Fruit fly (Drosophila melanogaster) whole organism, embryonic: Measurements from ENCODE around the gene Plzf.

Experiments
- Adf1 ChIP-seq: fragments of 200-800 bp; sonication (Bioruptor generic); IDR thresholded peaks from 2 replicates; pipeline ENCODE4 v1.3.6; 2022; ENCODE audit warnings: missing biosample characterization, missing genetic modification characterization
- CG11696 ChIP-seq: fragments of 200-800 bp; sonication (Bioruptor generic); IDR thresholded peaks from 2 replicates; pipeline ENCODE4 v1.3.6; 2022; ENCODE audit warnings: missing biosample characterization, missing genetic modification characterization
- CG1529 ChIP-seq: fragments of 200-800 bp; sonication (Bioruptor generic); optimal IDR thresholded peaks from 3 replicates; lab custom pipeline; 2018; ENCODE audit warnings: missing biosample characterization, missing genetic modification characterization
- CG17385 ChIP-seq: fragments of 200-800 bp; sonication (Bioruptor generic); optimal IDR thresholded peaks from 3 replicates; lab custom pipeline; 2018; ENCODE audit warnings: missing biosample characterization, mild to moderate bottlenecking, missing genetic modification characterization
- CG17912 ChIP-seq: fragments of 200-800 bp; sonication (Bioruptor generic); optimal IDR thresholded peaks from 2 replicates; lab custom pipeline; 2018; ENCODE audit warnings: missing biosample characterization, mild to moderate bottlenecking, missing genetic modification characterization
- CG18476 ChIP-seq: fragments of 200-800 bp; sonication (Bioruptor generic); optimal IDR thresholded peaks from 2 replicates; lab custom pipeline; 2016; ENCODE audit warnings: missing biosample characterization, mild to moderate bottlenecking, missing genetic modification characterization
- CG3065 ChIP-seq: fragments of 200-800 bp; sonication (Bioruptor generic); optimal IDR thresholded peaks from 2 replicates; lab custom pipeline; 2016; ENCODE audit warnings: missing biosample characterization, missing genetic modification characterization
- CG3163 ChIP-seq: fragments of 200-800 bp; sonication (Bioruptor generic); optimal IDR thresholded peaks from 3 replicates; lab custom pipeline; 2016; ENCODE audit warnings: missing biosample characterization, missing genetic modification characterization
- CG32532 ChIP-seq: fragments of 200-800 bp; sonication (Bioruptor generic); IDR thresholded peaks from 2 replicates; pipeline ENCODE4 v1.3.6; 2022; ENCODE audit warnings: missing biosample characterization, missing genetic modification characterization
- CG33557 ChIP-seq: fragments of 200-800 bp; sonication (Bioruptor generic); optimal IDR thresholded peaks from 2 replicates; lab custom pipeline; 2019; ENCODE audit warnings: missing biosample characterization, mild to moderate bottlenecking, missing genetic modification characterization, moderate library complexity
- CG5180 ChIP-seq: fragments of 200-800 bp; sonication (Bioruptor generic); optimal IDR thresholded peaks from 3 replicates; lab custom pipeline; 2017; ENCODE audit warnings: missing biosample characterization, missing genetic modification characterization, mild to moderate bottlenecking, moderate library complexity, missing genetic modification reagents
- CG6272 ChIP-seq: fragments of 200-800 bp; sonication (Bioruptor generic); IDR thresholded peaks from 2 replicates; pipeline ENCODE4 v1.3.6; 2022; ENCODE audit warnings: missing biosample characterization, missing genetic modification characterization
- CoRest ChIP-seq: fragments of 200-800 bp; sonication (Bioruptor generic); optimal IDR thresholded peaks from 3 replicates; lab custom pipeline; 2018; ENCODE audit warnings: missing biosample characterization, mild to moderate bottlenecking, missing genetic modification characterization, moderate library complexity
- D ChIP-seq, 2 experiments: fragments of 200-800 bp in 1 of 2; fragments of >200 bp in 1 of 2; sonication (Bioruptor generic) in 1 of 2; optimal IDR thresholded peaks; 2 replicates in 1 of 2; 3 replicates in 1 of 2; lab custom pipeline; 2017; ENCODE audit warnings: mild to moderate bottlenecking in 1 of 2, missing biosample characterization in 1 of 2, missing genetic modification characterization in 1 of 2, missing genetic modification reagents in 1 of 2
- Deaf1 ChIP-seq: fragments of 200-800 bp; optimal IDR thresholded peaks from 3 replicates; lab custom pipeline; 2019; ENCODE audit warnings: missing biosample characterization, mild to moderate bottlenecking, missing genetic modification characterization, moderate library complexity
- Doc2 ChIP-seq: fragments of 200-800 bp; sonication (Bioruptor generic); IDR thresholded peaks from 2 replicates; pipeline ENCODE4 v1.3.6; 2022; ENCODE audit warnings: missing biosample characterization, missing genetic modification characterization
- Fer1 ChIP-seq: fragments of 200-800 bp; sonication (Bioruptor generic); optimal IDR thresholded peaks from 2 replicates; lab custom pipeline; 2017; ENCODE audit warnings: missing biosample characterization, mild to moderate bottlenecking, missing genetic modification characterization
- H2.0 ChIP-seq: fragments of 200-800 bp; sonication (Bioruptor generic); IDR thresholded peaks from 2 replicates; pipeline ENCODE4 v1.3.6; 2022; ENCODE audit warnings: missing biosample characterization, missing genetic modification characterization
- HLHmδ ChIP-seq: fragments of 200-800 bp; sonication (Bioruptor generic); optimal IDR thresholded peaks from 2 replicates; lab custom pipeline; 2018; ENCODE audit warnings: missing biosample characterization, mild to moderate bottlenecking, missing genetic modification characterization, moderate library complexity
- Hey ChIP-seq: fragments of 200-800 bp; sonication (Bioruptor generic); optimal IDR thresholded peaks from 3 replicates; lab custom pipeline; 2018; ENCODE audit warnings: missing biosample characterization, mild to moderate bottlenecking, missing genetic modification characterization
- Hr39 ChIP-seq: fragments of >200 bp; optimal IDR thresholded peaks from 2 replicates; lab custom pipeline; 2017
- Kr ChIP-seq: fragments of 200-800 bp; sonication (Bioruptor generic); optimal IDR thresholded peaks from 2 replicates; lab custom pipeline; 2017; ENCODE audit warnings: missing biosample characterization, mild to moderate bottlenecking, missing genetic modification characterization
- Lhr ChIP-seq: fragments of 200-800 bp; sonication (Bioruptor generic); optimal IDR thresholded peaks from 3 replicates; lab custom pipeline; 2017; ENCODE audit warnings: mild to moderate bottlenecking, missing biosample characterization, missing genetic modification reagents, missing genetic modification characterization
- Lpt ChIP-seq: fragments of >200 bp; optimal IDR thresholded peaks from 2 replicates; lab custom pipeline; 2018; ENCODE audit warnings: missing biosample characterization, missing genetic modification characterization
- Six4 ChIP-seq: fragments of 200-800 bp; sonication (Bioruptor generic); optimal IDR thresholded peaks from 2 replicates; lab custom pipeline; 2016; ENCODE audit warnings: missing biosample characterization, missing genetic modification characterization
- bsh ChIP-seq, 2 experiments: fragments of 200-800 bp; sonication (Bioruptor generic); optimal IDR thresholded peaks; 2 replicates each; lab custom pipeline; 2017 to 2018; ENCODE audit warnings: mild to moderate bottlenecking in 2 of 2, missing biosample characterization in 2 of 2, missing genetic modification characterization in 2 of 2, moderate library complexity in 1 of 2
- cg ChIP-seq: fragments of 200-800 bp; sonication (Bioruptor generic); optimal IDR thresholded peaks from 3 replicates; lab custom pipeline; 2019; ENCODE audit warnings: missing biosample characterization, mild to moderate bottlenecking, missing genetic modification characterization, moderate library complexity
- croc ChIP-seq: fragments of 200-800 bp; sonication (Bioruptor generic); conservative IDR thresholded peaks from 3 replicates; pipeline ENCODE4 v1.3.6; 2022; ENCODE audit warnings: missing biosample characterization, missing genetic modification characterization
- crol ChIP-seq: fragments of 200-800 bp; sonication (Bioruptor generic); IDR thresholded peaks from 2 replicates; pipeline ENCODE4 v1.3.6; 2022; ENCODE audit warnings: missing biosample characterization, missing genetic modification characterization
- eve ChIP-seq, 2 experiments: fragments of >200 bp; optimal IDR thresholded peaks; 2 replicates each; lab custom pipeline; 2017; ENCODE audit warnings: missing biosample characterization in 2 of 2, missing genetic modification characterization in 2 of 2
- grn ChIP-seq: fragments of 200-800 bp; sonication (Bioruptor generic); optimal IDR thresholded peaks from 3 replicates; lab custom pipeline; 2017; ENCODE audit warnings: missing biosample characterization, missing genetic modification characterization
- gro ChIP-seq: fragments of 200-800 bp; sonication (Bioruptor generic); optimal IDR thresholded peaks from 2 replicates; lab custom pipeline; 2016; ENCODE audit warnings: missing biosample characterization, missing genetic modification characterization
- gsb ChIP-seq: fragments of 200-800 bp; sonication (Bioruptor generic); IDR thresholded peaks from 2 replicates; pipeline ENCODE4 v1.3.6; 2022; ENCODE audit warnings: missing biosample characterization, missing genetic modification characterization
- inv ChIP-seq: fragments of 200-800 bp; sonication (Bioruptor generic); IDR thresholded peaks from 2 replicates; pipeline ENCODE4 v1.3.6; 2022; ENCODE audit warnings: missing biosample characterization, missing genetic modification characterization; ENCODE audit not compliant: partially characterized antibody
- jumu ChIP-seq: fragments of 200-800 bp; sonication (Bioruptor generic); optimal IDR thresholded peaks from 3 replicates; lab custom pipeline; 2016; ENCODE audit warnings: missing biosample characterization, missing genetic modification characterization
- nerfin-1 ChIP-seq: fragments of 200-800 bp; sonication (Bioruptor generic); optimal IDR thresholded peaks from 3 replicates; lab custom pipeline; 2019; ENCODE audit warnings: missing biosample characterization, mild to moderate bottlenecking, missing genetic modification characterization, moderate library complexity
- odd ChIP-seq: fragments of 200-800 bp; sonication (Bioruptor generic); optimal IDR thresholded peaks from 2 replicates; lab custom pipeline; 2017; ENCODE audit warnings: missing biosample characterization, mild to moderate bottlenecking, missing genetic modification characterization
- onecut ChIP-seq: fragments of 200-800 bp; sonication (Bioruptor generic); IDR thresholded peaks from 2 replicates; pipeline ENCODE4 v1.3.6; 2022; ENCODE audit warnings: missing biosample characterization, missing genetic modification characterization
- peb ChIP-seq: fragments of 200-800 bp; sonication (Bioruptor generic); IDR thresholded peaks from 2 replicates; pipeline ENCODE4 v1.3.6; 2022; ENCODE audit warnings: missing biosample characterization, missing genetic modification characterization
- pho ChIP-seq: fragments of 200-800 bp; sonication (Bioruptor generic); optimal IDR thresholded peaks from 2 replicates; lab custom pipeline; 2016; ENCODE audit warnings: missing biosample characterization, missing genetic modification characterization
- phol ChIP-seq: fragments of 200-800 bp; sonication (Bioruptor generic); optimal IDR thresholded peaks from 3 replicates; lab custom pipeline; 2018; ENCODE audit warnings: missing biosample characterization, mild to moderate bottlenecking, missing genetic modification characterization, moderate library complexity
- salm ChIP-seq: fragments of 200-800 bp; sonication (Bioruptor generic); optimal IDR thresholded peaks from 2 replicates; lab custom pipeline; 2018; ENCODE audit warnings: missing biosample characterization, mild to moderate bottlenecking, missing genetic modification characterization
- sima ChIP-seq: fragments of 200-800 bp; sonication (Bioruptor generic); optimal IDR thresholded peaks from 2 replicates; lab custom pipeline; 2016; ENCODE audit warnings: missing biosample characterization, missing genetic modification characterization
- sqz ChIP-seq: fragments of 200-800 bp; sonication (Bioruptor generic); optimal IDR thresholded peaks from 3 replicates; lab custom pipeline; 2018; ENCODE audit warnings: missing biosample characterization, mild to moderate bottlenecking, missing genetic modification characterization
- wek ChIP-seq: fragments of 200-800 bp; sonication (Bioruptor generic); optimal IDR thresholded peaks from 3 replicates; lab custom pipeline; 2018; ENCODE audit warnings: missing biosample characterization, mild to moderate bottlenecking, missing genetic modification characterization, moderate library complexity
- zen ChIP-seq: fragments of 200-800 bp; sonication (Bioruptor generic); optimal IDR thresholded peaks from 3 replicates; lab custom pipeline; 2018; ENCODE audit warnings: missing biosample characterization, mild to moderate bottlenecking, missing genetic modification characterization, moderate library complexity
- zen2 ChIP-seq: fragments of 200-800 bp; sonication (Bioruptor generic); IDR thresholded peaks from 3 replicates; pipeline ENCODE4 v1.3.6; 2022; ENCODE audit warnings: missing biosample characterization, missing genetic modification characterization; ENCODE audit not compliant: partially characterized antibody

Plzf gene

dm6 chr2L:12010877-12011666 lies 37.6 kb downstream of the Plzf start (continued):
- TF ChIP-seq Fer1 (GFP tag; lab: Kevin White, UChicago), result peak; percentile 96
- TF ChIP-seq wek (GFP tag; lab: Kevin White, UChicago), result peak; percentile 69
- peak; percentile 89 for TF ChIP-seq croc (GFP tag; lab: Robert Waterston, UW)
- TF ChIP-seq Lhr (GFP tag; lab: Kevin White, UChicago), result no peak
- TF ChIP-seq HLHmδ, result peak; percentile 61
- TF ChIP-seq crol (GFP tag; lab: Robert Waterston, UW), result no peak
- TF ChIP-seq gsb (GFP tag; lab: Robert Waterston, UW), result no peak
- no peak for TF ChIP-seq Lpt (GFP tag; lab: Kevin White, UChicago)
- TF ChIP-seq zen, result peak; percentile 92
- peak; percentile 42 for TF ChIP-seq nerfin-1
- no peak for TF ChIP-seq cg (GFP tag; lab: Kevin White, UChicago)
- peak; percentile 91 for TF ChIP-seq CG33557 (GFP tag; lab: Kevin White, UChicago)
- TF ChIP-seq inv (GFP tag; lab: Robert Waterston, UW), result no peak
- no peak for TF ChIP-seq zen2 (GFP tag; lab: Robert Waterston, UW)
- peak; percentile 66 for TF ChIP-seq CG3065
- peak; percentile 87 for TF ChIP-seq CG18476 (GFP tag; lab: Kevin White, UChicago)
- TF ChIP-seq CG5180 (GFP tag; lab: Kevin White, UChicago), result peak; percentile 84

dm6 chr2L:12010100-12010876 lies 38.4 kb downstream of the Plzf start:
- TF ChIP-seq D (optimal IDR thresholded peaks at IDR 0.05; lab: Kevin White, UChicago) (peak; percentile 91), D (GFP tag; optimal IDR thresholded peaks at IDR 0.05; lab: Kevin White, UChicago) (peak; percentile 8), grn (GFP tag; lab: Kevin White, UChicago) (peak; percentile 65), bsh (GFP tag; optimal IDR thresholded peaks at IDR 0.05; lab: Kevin White, UChicago) (peak in 1 of 2 experiments; percentile 42), CG17912 (GFP tag; lab: Kevin White, UChicago) (peak; percentile 38), Deaf1 (tag; lab: Kevin White, UChicago) (peak; percentile 79), Hr39 (no peak), CG6272 (GFP tag; lab: Robert Waterston, UW) (no peak), sqz (peak; percentile 50), pho (peak; percentile 39), gro (peak; percentile 53), onecut (peak; percentile 63), Kr (GFP tag; lab: Kevin White, UChicago) (peak; percentile 13), Hey (tag; lab: Kevin White, UChicago) (peak; percentile 34), peb (GFP tag; lab: Robert Waterston, UW) (no peak), phol (tag; lab: Kevin White, UChicago) (no peak), wek (GFP tag; lab: Kevin White, UChicago) (peak; percentile 43), CG3163 (GFP tag; lab: Kevin White, UChicago) (peak; percentile 43), Six4 (GFP tag; lab: Kevin White, UChicago) (no peak), Adf1 (GFP tag; lab: Robert Waterston, UW) (no peak), CG1529 (GFP tag; lab: Kevin White, UChicago) (peak; percentile 23), eve (GFP tag; optimal IDR thresholded peaks at IDR 0.05; lab: Kevin White, UChicago) (no peak), Doc2 (GFP tag; lab: Robert Waterston, UW) (no peak), salm (tag; lab: Kevin White, UChicago) (peak; percentile 12), odd (GFP tag; lab: Kevin White, UChicago) (peak; percentile 74), CG32532 (GFP tag; lab: Robert Waterston, UW) (no peak), H2.0 (GFP tag; lab: Robert Waterston, UW) (no peak), sima (GFP tag; lab: Kevin White, UChicago) (no peak), CG11696 (GFP tag; lab: Robert Waterston, UW) (no peak), CG17385 (GFP tag; lab: Kevin White, UChicago) (peak; percentile 96), jumu (no peak), CoRest (tag; lab: Kevin White, UChicago) (peak; percentile 10)
